Fruit fly (Drosophila melanogaster) Kc167 (cell line): Measurements from ENCODE around the gene CG4666.

Experiments used
- Myc ChIP-seq: fragments of >200 bp; optimal IDR thresholded peaks from 2 replicates; lab custom pipeline; 2017; ENCODE audit warnings: missing external identifiers
- Sin3A ChIP-seq: fragments of >200 bp; optimal IDR thresholded peaks from 2 replicates; lab custom pipeline; 2018; ENCODE audit warnings: missing external identifiers
- h ChIP-seq: fragments of >200 bp; optimal IDR thresholded peaks from 3 replicates; lab custom pipeline; 2018; ENCODE audit warnings: missing external identifiers
- insv ChIP-seq: fragments of >200 bp; optimal IDR thresholded peaks from 3 replicates; lab custom pipeline; 2018; ENCODE audit warnings: missing external identifiers
- psq ChIP-seq: fragments of >200 bp; optimal IDR thresholded peaks from 2 replicates; lab custom pipeline; 2017; ENCODE audit warnings: missing external identifiers
- ttk ChIP-seq: sonication (Bioruptor generic); optimal IDR thresholded peaks from 2 replicates; lab custom pipeline; 2017; ENCODE audit warnings: missing external identifiers

DNA sequence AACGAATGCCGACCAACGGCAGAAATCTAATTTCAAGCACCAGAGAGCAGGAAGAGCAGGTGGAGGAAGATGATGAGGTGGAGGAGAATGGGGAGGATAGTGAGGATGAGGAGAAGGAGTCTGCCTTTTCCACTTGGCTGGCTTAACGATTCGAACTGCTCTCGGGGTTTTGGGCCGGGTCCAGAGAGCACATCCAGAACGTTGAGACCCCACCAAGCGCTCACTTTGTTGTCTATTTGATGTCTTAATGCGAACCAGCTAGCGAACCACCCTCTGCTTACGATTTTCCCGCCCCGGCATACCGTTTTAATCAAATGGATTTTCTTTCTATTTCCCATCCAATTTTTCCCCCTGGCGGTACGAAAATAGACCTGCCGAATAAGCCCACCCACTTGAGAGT is 42.8 kb downstream of the CG4666 start:
- TF ChIP-seq h (no peak), insv (no peak), Myc (lab: Kevin White, UChicago) (no peak), psq (lab: Kevin White, UChicago) (no peak), Sin3A (lab: Kevin White, UChicago) (no peak), ttk (lab: Kevin White, UChicago) (no peak)
